Worm (Caenorhabditis elegans): ENCODE results near the gene Y54G2A.73.
A peak's percentile ranks its signal among the peaks of the same experiment; 100 is the strongest.

The Y54G2A.73 gene

ce11 chrIV:3008828-3009227 is at the start of gene Y54G2A.73:
TSS of gene Y54G2A.73 (minus strand) at chrIV:3008892.
- TF ChIP-seq F33H1.4 (GFP tag; IDR thresholded peaks at IDR 0.05) (peak; percentile 80), lsl-1 (GFP tag; optimal IDR thresholded peaks at IDR 0.05) (peak; percentile 80), D2030.7 (GFP tag; IDR thresholded peaks at IDR 0.05) (peak; percentile 24; the same call in 1 of the 2 replicates), madf-8 (GFP tag; conservative IDR thresholded peaks at IDR 0.05) (peak; percentile 50; the same call in 1 of the 2 replicates), madf-10 (tag; optimal IDR thresholded peaks at IDR 0.05) (no peak), snpc-1.1 (tag; optimal IDR thresholded peaks at IDR 0.05; ENCODE audit: insufficient read depth) (no peak), madf-6 (GFP tag; IDR thresholded peaks at IDR 0.05) (peak; percentile 54), xnd-1 (tag; optimal IDR thresholded peaks at IDR 0.05) (peak; percentile 50)

ce11 chrIV:3055848-3056247 is 47.2 kb upstream of the Y54G2A.73 start:
- TF ChIP-seq attf-3 (GFP tag; conservative IDR thresholded peaks at IDR 0.05) (peak; percentile 55; the same call in 1 of the 2 replicates), athp-1 (tag; optimal IDR thresholded peaks at IDR 0.05) (no peak), madf-8 (GFP tag; conservative IDR thresholded peaks at IDR 0.05) (no peak; the same call in 1 of the 2 replicates), him-1 (tag; optimal IDR thresholded peaks at IDR 0.05) (no peak), F49E8.2 (tag; optimal IDR thresholded peaks at IDR 0.05; ENCODE audit: insufficient read depth) (peak; percentile 28), ceh-100 (GFP tag; IDR thresholded peaks at IDR 0.05) (peak; percentile 68; the same call in 1 of the 2 replicates), Y53F4B.3 (GFP tag; IDR thresholded peaks at IDR 0.05) (no peak), tlf-1 (GFP tag; optimal IDR thresholded peaks at IDR 0.05) (no peak), ccch-3 (GFP tag; optimal IDR thresholded peaks at IDR 0.05) (no peak), C17E4.6 (GFP tag; IDR thresholded peaks at IDR 0.05) (no peak), lsl-1 (GFP tag; optimal IDR thresholded peaks at IDR 0.05) (peak; percentile 90), ztf-28 (GFP tag; IDR thresholded peaks at IDR 0.05) (0 out of 2 replicates have a peak, but pooled peaks have one; percentile 57), nhr-179 (tag; optimal IDR thresholded peaks at IDR 0.05) (no peak), ztf-22 (GFP tag; optimal IDR thresholded peaks at IDR 0.05) (no peak), chd-7 (tag; optimal IDR thresholded peaks at IDR 0.05) (no peak), dpl-1 (GFP tag; optimal IDR thresholded peaks at IDR 0.05) (no peak), F33H1.4 (GFP tag; IDR thresholded peaks at IDR 0.05) (peak; percentile 83), atf-7 (tag; optimal IDR thresholded peaks at IDR 0.05) (no peak), madf-6 (GFP tag; IDR thresholded peaks at IDR 0.05) (peak; percentile 86), ztf-3 (GFP tag; optimal IDR thresholded peaks at IDR 0.05) (no peak), ekl-4 (GFP tag; IDR thresholded peaks at IDR 0.05) (no peak), cebp-1 (GFP tag; IDR thresholded peaks at IDR 0.05) (no peak), cebp-1 (tag; optimal IDR thresholded peaks at IDR 0.05) (no peak), ztf-18 (tag; optimal IDR thresholded peaks at IDR 0.05) (no peak), D2030.7 (GFP tag; IDR thresholded peaks at IDR 0.05) (peak; percentile 70), pha-4 (tag; optimal IDR thresholded peaks at IDR 0.05) (no peak), mcd-1 (GFP tag; IDR thresholded peaks at IDR 0.05) (peak; percentile 87), snpc-4 (GFP tag; optimal IDR thresholded peaks at IDR 0.05) (no peak), snpc-4 (tag; optimal IDR thresholded peaks at IDR 0.05) (no peak), akir-1 (GFP tag; optimal IDR thresholded peaks at IDR 0.05) (no peak), efl-1 (GFP tag; optimal IDR thresholded peaks at IDR 0.05) (peak; percentile 35), ceh-58 (GFP tag; IDR thresholded peaks at IDR 0.05) (no peak), ceh-91 (GFP tag; IDR thresholded peaks at IDR 0.05) (peak; percentile 82), xnd-1 (tag; optimal IDR thresholded peaks at IDR 0.05) (peak; percentile 55), cebp-2 (GFP tag; IDR thresholded peaks at IDR 0.05) (no peak)

- TF ChIP-seq F33H1.4 (GFP tag; IDR thresholded peaks at IDR 0.05), result peak; percentile 34; the same call in 1 of the 2 replicates
- no peak for TF ChIP-seq Y56A3A.18 (GFP tag; IDR thresholded peaks at IDR 0.05)
- TF ChIP-seq mcd-1 (GFP tag; IDR thresholded peaks at IDR 0.05), result peak; percentile 48; the same call in 1 of the 2 replicates
- no peak for TF ChIP-seq madf-3 (GFP tag; IDR thresholded peaks at IDR 0.05)
- TF ChIP-seq ceh-40 (GFP tag; IDR thresholded peaks at IDR 0.05), result no peak
- TF ChIP-seq hmg-1.2 (GFP tag; IDR thresholded peaks at IDR 0.05), result peak; percentile 83
These were observed 46.6 kb upstream of the Y54G2A.73 start for ce11 chrIV:3055320-3055719.
